Fruit fly (Drosophila melanogaster) whole organism: Measurements from ENCODE around the gene mthl2.

ENCODE experiments used
- CG8478 ChIP-seq: fragments of >200 bp; optimal IDR thresholded peaks from 2 replicates; lab custom pipeline; 2018; ENCODE audit warnings: inconsistent platforms
- Dll ChIP-seq: fragments of >200 bp; optimal IDR thresholded peaks from 2 replicates; lab custom pipeline; 2017
- psq ChIP-seq: fragments of >200 bp; optimal IDR thresholded peaks from 2 replicates; lab custom pipeline; 2017

DNA sequence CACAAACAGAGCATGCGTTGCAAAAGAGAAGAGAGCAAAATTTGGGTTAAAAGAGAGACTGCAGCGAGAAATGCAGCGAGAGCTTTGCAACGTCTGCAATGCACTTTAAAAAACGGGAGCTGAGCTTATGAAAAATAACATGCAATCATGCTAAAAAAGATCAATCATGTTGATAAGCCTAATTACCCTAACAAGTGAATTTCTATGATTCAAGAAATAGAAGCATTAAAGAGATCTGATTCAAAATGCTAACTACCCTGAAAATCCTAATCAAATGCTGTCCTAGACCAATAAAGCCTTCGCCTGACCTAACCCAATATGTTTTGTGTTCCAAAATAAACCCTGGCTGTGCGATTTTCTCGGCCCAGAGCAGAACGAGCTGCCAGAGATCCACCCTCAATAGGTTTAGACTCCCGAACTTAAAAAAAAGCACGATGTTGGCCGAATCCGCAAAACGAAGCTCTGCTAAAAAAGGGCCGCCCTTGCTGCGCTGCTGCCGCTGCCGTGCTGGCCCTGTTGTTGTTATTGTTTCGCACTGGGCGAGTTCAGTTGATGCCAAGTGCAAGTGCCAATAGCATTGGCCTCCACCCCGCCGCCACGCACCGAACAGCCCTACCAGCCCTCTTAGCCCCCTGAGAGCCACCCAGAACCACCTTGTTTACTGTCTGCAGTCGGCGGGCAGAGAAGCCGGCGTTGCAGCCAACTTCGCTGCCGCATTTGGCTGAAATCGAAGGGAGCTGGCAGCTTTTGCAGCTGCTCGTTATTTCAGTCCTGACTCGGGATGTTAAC, 30.8 kb downstream of the mthl2 start:
- TF ChIP-seq CG8478 (lab: Kevin White, UChicago) (no peak), psq (lab: Kevin White, UChicago) (no peak), Dll (lab: Kevin White, UChicago) (no peak)
